Fruit fly (Drosophila melanogaster): ENCODE results near the gene prd1.
A peak's percentile ranks its signal among the peaks of the same experiment; 100 is the strongest.

prd1 gene

dm6 chr3R:11820148-11820547 is 33.3 kb upstream of the prd1 start:
- TF ChIP-seq Snoo (tag; optimal IDR thresholded peaks at IDR 0.05) (no peak), CG8301 (tag; optimal IDR thresholded peaks at IDR 0.05) (no peak), Ets98B (GFP tag; IDR thresholded peaks at IDR 0.05) (no peak), CG15710 (tag; optimal IDR thresholded peaks at IDR 0.05) (no peak), CG32121 (GFP tag; IDR thresholded peaks at IDR 0.05) (no peak), Pif1B (GFP tag; optimal IDR thresholded peaks at IDR 0.05) (no peak), D1 (tag; optimal IDR thresholded peaks at IDR 0.05) (no peak), CG10348 (GFP tag; IDR thresholded peaks at IDR 0.05) (no peak), fd96Ca (GFP tag; IDR thresholded peaks at IDR 0.05) (no peak), CG13204 (GFP tag; optimal IDR thresholded peaks at IDR 0.05) (no peak), gl (tag; optimal IDR thresholded peaks at IDR 0.05) (no peak), CG34367 (tag; optimal IDR thresholded peaks at IDR 0.05) (no peak), CG14655 (GFP tag; optimal IDR thresholded peaks at IDR 0.05) (no peak), CG4496 (GFP tag; IDR thresholded peaks at IDR 0.05) (no peak), CG12605 (GFP tag; IDR thresholded peaks at IDR 0.05) (no peak)

- TF ChIP-seq CG12605 (GFP tag; IDR thresholded peaks at IDR 0.05) (0 out of 2 replicates have a peak, but pooled peaks have one; percentile 2), CG14655 (GFP tag; optimal IDR thresholded peaks at IDR 0.05) (no peak)
These were observed 32.8 kb upstream of the prd1 start for dm6 chr3R:11819640-11819979.

dm6 chr3R:11818930-11819639 is 32.3 kb upstream of the prd1 start, which contains the start of the genes COX5A and glo:
COX5A (plus strand) TSS chr3R:11819359.
glo (minus strand) TSS chr3R:11819420.
- TF ChIP-seq CG8159 (tag; optimal IDR thresholded peaks at IDR 0.05) (peak; percentile 22), CG10348 (GFP tag; IDR thresholded peaks at IDR 0.05) (no peak), fd96Ca (GFP tag; IDR thresholded peaks at IDR 0.05) (no peak; the same call in 2 of the 3 replicates), CG13204 (GFP tag; optimal IDR thresholded peaks at IDR 0.05) (no peak), CG9948 (tag; optimal IDR thresholded peaks at IDR 0.05) (peak; percentile 9), D1 (tag; optimal IDR thresholded peaks at IDR 0.05) (no peak), CG14655 (GFP tag; optimal IDR thresholded peaks at IDR 0.05) (no peak), EcR (GFP tag; optimal IDR thresholded peaks at IDR 0.05) (no peak), rn (GFP tag; IDR thresholded peaks at IDR 0.05) (no peak), Pif1B (GFP tag; optimal IDR thresholded peaks at IDR 0.05) (no peak), CG32121 (GFP tag; IDR thresholded peaks at IDR 0.05) (no peak), CG12605 (GFP tag; IDR thresholded peaks at IDR 0.05) (peak; percentile 43; the same call in 1 of the 2 replicates), CG4496 (GFP tag; IDR thresholded peaks at IDR 0.05) (peak; percentile 45; the same call in 2 of the 3 replicates), gl (tag; optimal IDR thresholded peaks at IDR 0.05) (no peak), CG15710 (tag; optimal IDR thresholded peaks at IDR 0.05) (peak; percentile 52), Pif1A (GFP tag; optimal IDR thresholded peaks at IDR 0.05) (no peak), CG8301 (tag; optimal IDR thresholded peaks at IDR 0.05) (peak; percentile 23), Snoo (tag; optimal IDR thresholded peaks at IDR 0.05) (peak; percentile 43), Ets98B (GFP tag; IDR thresholded peaks at IDR 0.05) (peak; percentile 63), CG17806 (tag; optimal IDR thresholded peaks at IDR 0.05) (peak; percentile 21), CG34367 (tag; optimal IDR thresholded peaks at IDR 0.05) (peak; percentile 26)

- 0 out of 2 replicates have a peak, but pooled peaks have one; percentile 24 for TF ChIP-seq CG32121 (GFP tag; IDR thresholded peaks at IDR 0.05)
- TF ChIP-seq EcR (GFP tag; optimal IDR thresholded peaks at IDR 0.05) = peak; percentile 37
- peak; percentile 87 for TF ChIP-seq CG13204 (GFP tag; optimal IDR thresholded peaks at IDR 0.05)
- TF ChIP-seq CG12605 (GFP tag; IDR thresholded peaks at IDR 0.05) = no peak
These were observed 26.2 kb upstream of the prd1 start, which contains the start of gene ClC-a for dm6 chr3R:11812881-11813466. ClC-a (minus strand) TSS chr3R:11813207.

- TF ChIP-seq CG8159 (tag; optimal IDR thresholded peaks at IDR 0.05) (no peak), Pif1A (GFP tag; optimal IDR thresholded peaks at IDR 0.05) (no peak), CG13204 (GFP tag; optimal IDR thresholded peaks at IDR 0.05) (no peak), CG4496 (GFP tag; IDR thresholded peaks at IDR 0.05) (no peak), CG12605 (GFP tag; IDR thresholded peaks at IDR 0.05) (no peak), D1 (tag; optimal IDR thresholded peaks at IDR 0.05) (no peak), CG10348 (GFP tag; IDR thresholded peaks at IDR 0.05) (no peak), CG14655 (GFP tag; optimal IDR thresholded peaks at IDR 0.05) (no peak), fd96Ca (GFP tag; IDR thresholded peaks at IDR 0.05) (no peak), CG17806 (tag; optimal IDR thresholded peaks at IDR 0.05) (no peak), rn (GFP tag; IDR thresholded peaks at IDR 0.05) (no peak), Snoo (tag; optimal IDR thresholded peaks at IDR 0.05) (no peak), Ets98B (GFP tag; IDR thresholded peaks at IDR 0.05) (no peak), Pif1B (GFP tag; optimal IDR thresholded peaks at IDR 0.05) (no peak), CG32121 (GFP tag; IDR thresholded peaks at IDR 0.05) (no peak), gl (tag; optimal IDR thresholded peaks at IDR 0.05) (no peak), CG8301 (tag; optimal IDR thresholded peaks at IDR 0.05) (no peak), EcR (GFP tag; optimal IDR thresholded peaks at IDR 0.05) (no peak), CG15710 (tag; optimal IDR thresholded peaks at IDR 0.05) (no peak)
These were observed 25.7 kb upstream of the prd1 start for dm6 chr3R:11812479-11812878.

- TF ChIP-seq CG10348 (GFP tag; IDR thresholded peaks at IDR 0.05) = no peak
- no peak for TF ChIP-seq CG13204 (GFP tag; optimal IDR thresholded peaks at IDR 0.05)
- TF ChIP-seq D1 (tag; optimal IDR thresholded peaks at IDR 0.05) = no peak
These were observed 24.1 kb upstream of the prd1 start for dm6 chr3R:11810831-11811484.
